Worm (Caenorhabditis elegans) whole organism, L3 larva: ENCODE results near the gene pqn-65.

Experiments
- R02D3.7 ChIP-seq: fragments of 150-350 bp; optimal IDR thresholded peaks from 2 replicates; lab custom pipeline; 2014; ENCODE audit warnings: missing biosample characterization, missing genetic modification characterization
- ZK546.5 ChIP-seq: sonication (generic microtip); optimal IDR thresholded peaks from 2 replicates; lab custom pipeline; 2017; ENCODE audit warnings: missing biosample characterization, missing genetic modification characterization
- aly-2 ChIP-seq: fragments of 150-350 bp; optimal IDR thresholded peaks from 2 replicates; lab custom pipeline; 2014; ENCODE audit warnings: missing biosample characterization, missing genetic modification characterization
- ama-1 ChIP-seq: fragments of 150-350 bp; optimal IDR thresholded peaks from 2 replicates; lab custom pipeline; 2018
- ceh-28 ChIP-seq: fragments of 150-350 bp; optimal IDR thresholded peaks from 2 replicates; lab custom pipeline; 2014; ENCODE audit warnings: missing biosample characterization, missing genetic modification reagents, missing genetic modification characterization
- ceh-82 ChIP-seq: fragments of 150-350 bp; optimal IDR thresholded peaks from 2 replicates; lab custom pipeline; 2014; ENCODE audit warnings: missing biosample characterization, missing genetic modification characterization
- ceh-9 ChIP-seq: sonication (generic microtip); optimal IDR thresholded peaks from 2 replicates; lab custom pipeline; 2018; ENCODE audit warnings: missing biosample characterization, missing genetic modification characterization
- daf-12 ChIP-seq: fragments of 150-350 bp; optimal IDR thresholded peaks from 2 replicates; lab custom pipeline; 2014; ENCODE audit warnings: missing biosample characterization, missing genetic modification reagents, missing genetic modification characterization
- egl-27 ChIP-seq: sonication (generic microtip); optimal IDR thresholded peaks from 4 replicates; lab custom pipeline; 2017; ENCODE audit warnings: missing biosample characterization, missing genetic modification reagents, missing genetic modification characterization
- egl-5 ChIP-seq: fragments of 150-350 bp; optimal IDR thresholded peaks from 2 replicates; lab custom pipeline; 2017; ENCODE audit warnings: missing biosample characterization, missing genetic modification reagents, missing genetic modification characterization, inconsistent platforms
- elt-1 ChIP-seq: fragments of 150-350 bp; optimal IDR thresholded peaks from 2 replicates; lab custom pipeline; 2014; ENCODE audit warnings: missing biosample characterization, missing genetic modification characterization
- elt-2 ChIP-seq: sonication (generic microtip); optimal IDR thresholded peaks from 2 replicates; lab custom pipeline; 2016; ENCODE audit warnings: missing genetic modification reagents, mild to moderate bottlenecking, missing genetic modification characterization, missing compliant biosample characterization
- eor-1 ChIP-seq, 2 experiments: fragments of 150-350 bp; optimal IDR thresholded peaks; 2 replicates each; lab custom pipeline; 2014 to 2018; ENCODE audit warnings: missing biosample characterization in 2 of 2, missing genetic modification characterization in 2 of 2
- fkh-2 ChIP-seq: fragments of 150-350 bp; optimal IDR thresholded peaks from 2 replicates; lab custom pipeline; 2014; ENCODE audit warnings: missing biosample characterization, missing genetic modification reagents, missing genetic modification characterization
- fos-1 ChIP-seq: fragments of 150-350 bp; optimal IDR thresholded peaks from 2 replicates; lab custom pipeline; 2014; ENCODE audit warnings: missing biosample characterization, missing genetic modification characterization
- hmg-11 ChIP-seq: sonication (generic microtip); optimal IDR thresholded peaks from 2 replicates; lab custom pipeline; 2016; ENCODE audit warnings: missing genetic modification characterization, missing compliant biosample characterization
- jun-1 ChIP-seq: fragments of 150-350 bp; optimal IDR thresholded peaks from 2 replicates; lab custom pipeline; 2014; ENCODE audit warnings: missing biosample characterization, missing genetic modification reagents, missing genetic modification characterization
- lin-15B ChIP-seq: fragments of 150-350 bp; optimal IDR thresholded peaks from 2 replicates; lab custom pipeline; 2014; ENCODE audit warnings: missing biosample characterization, missing genetic modification characterization
- lin-39 ChIP-seq: fragments of 150-350 bp; optimal IDR thresholded peaks from 2 replicates; lab custom pipeline; 2018; ENCODE audit warnings: missing biosample characterization, missing genetic modification reagents, missing genetic modification characterization
- lsy-12 ChIP-seq: sonication (generic microtip); optimal IDR thresholded peaks from 2 replicates; lab custom pipeline; 2016; ENCODE audit warnings: mild to moderate bottlenecking, missing genetic modification characterization, missing compliant biosample characterization
- nfya-1 ChIP-seq: sonication (generic microtip); optimal IDR thresholded peaks from 2 replicates; lab custom pipeline; 2017; ENCODE audit warnings: missing genetic modification characterization, mild to moderate bottlenecking, missing compliant biosample characterization, antibody characterized with exemption, moderate library complexity; ENCODE audit not compliant: insufficient read depth
- nhr-11 ChIP-seq: fragments of 150-350 bp; optimal IDR thresholded peaks from 2 replicates; lab custom pipeline; 2014; ENCODE audit warnings: missing biosample characterization, missing genetic modification characterization
- nhr-12 ChIP-seq: fragments of 150-350 bp; optimal IDR thresholded peaks from 2 replicates; lab custom pipeline; 2014; ENCODE audit warnings: missing biosample characterization, missing genetic modification characterization
- nhr-23 ChIP-seq: fragments of 150-350 bp; optimal IDR thresholded peaks from 2 replicates; lab custom pipeline; 2014; ENCODE audit warnings: missing biosample characterization, missing genetic modification reagents, missing genetic modification characterization
- nhr-237 ChIP-seq: fragments of 150-350 bp; optimal IDR thresholded peaks from 2 replicates; lab custom pipeline; 2014; ENCODE audit warnings: missing biosample characterization, missing genetic modification characterization
- nhr-25 ChIP-seq: sonication (generic microtip); optimal IDR thresholded peaks from 2 replicates; lab custom pipeline; 2017; ENCODE audit warnings: missing biosample characterization, missing genetic modification characterization
- nhr-28 ChIP-seq: fragments of 150-350 bp; optimal IDR thresholded peaks from 2 replicates; lab custom pipeline; 2014; ENCODE audit warnings: missing biosample characterization, missing genetic modification characterization
- nhr-43 ChIP-seq: sonication (generic microtip); optimal IDR thresholded peaks from 2 replicates; lab custom pipeline; 2016; ENCODE audit warnings: mild to moderate bottlenecking, missing genetic modification characterization, missing compliant biosample characterization; ENCODE audit not compliant: poor library complexity, severe bottlenecking
- nhr-76 ChIP-seq: fragments of 150-350 bp; sonication (generic microtip); optimal IDR thresholded peaks from 5 replicates; lab custom pipeline; 2014; ENCODE audit warnings: missing biosample characterization, missing genetic modification characterization
- pha-4 ChIP-seq: fragments of 150-350 bp; optimal IDR thresholded peaks from 2 replicates; lab custom pipeline; 2014; ENCODE audit warnings: missing biosample characterization, missing genetic modification reagents, missing genetic modification characterization
- pqm-1 ChIP-seq: fragments of 150-350 bp; optimal IDR thresholded peaks from 2 replicates; lab custom pipeline; 2017; ENCODE audit warnings: missing biosample characterization, missing genetic modification characterization, inconsistent platforms
- skn-1 ChIP-seq: fragments of 150-350 bp; optimal IDR thresholded peaks from 2 replicates; lab custom pipeline; 2014; ENCODE audit warnings: missing biosample characterization, missing genetic modification characterization
- tbx-2 ChIP-seq: sonication (generic microtip); optimal IDR thresholded peaks from 2 replicates; lab custom pipeline; 2016; ENCODE audit warnings: mild to moderate bottlenecking, missing genetic modification characterization, missing compliant biosample characterization
- zag-1 ChIP-seq: fragments of 150-350 bp; optimal IDR thresholded peaks from 2 replicates; lab custom pipeline; 2014; ENCODE audit warnings: missing biosample characterization, missing genetic modification characterization

The pqn-65 gene

DNA sequence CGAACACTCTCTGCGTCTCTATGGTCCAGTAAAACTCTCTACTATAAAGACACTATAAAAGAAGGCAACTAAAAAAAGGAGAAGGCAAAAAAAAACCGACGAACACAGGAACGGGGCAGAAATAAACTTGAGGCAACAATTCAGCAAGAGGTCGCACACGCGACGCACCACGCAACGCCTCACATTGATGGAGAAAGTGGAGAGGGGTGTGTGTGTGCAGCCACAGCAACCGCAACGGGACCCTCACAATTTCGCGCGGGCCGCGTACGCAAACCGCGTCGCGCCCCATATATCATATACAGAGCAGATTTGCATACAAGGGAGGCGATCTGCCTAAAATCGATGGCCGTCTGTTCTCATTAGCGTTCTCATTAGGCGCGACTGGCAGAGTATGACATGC lies 2.6 kb downstream of the pqn-65 start:
- TF ChIP-seq nhr-43 (tag; lab: Kevin White, UChicago) (no peak), hmg-11 (tag; lab: Kevin White, UChicago) (peak; percentile 46), ceh-28 (tag; lab: Kevin White, UChicago) (peak; percentile 13), R02D3.7 (tag; lab: Kevin White, UChicago) (no peak), fos-1 (tag; lab: Kevin White, UChicago) (no peak), ceh-9 (tag; lab: Kevin White, UChicago) (no peak), nhr-12 (tag; lab: Kevin White, UChicago) (no peak), ama-1 (lab: Kevin White, UChicago) (peak; percentile 0), nfya-1 (tag; lab: Kevin White, UChicago) (peak; percentile 27), pha-4 (peak; percentile 17), egl-27 (tag; lab: Kevin White, UChicago) (no peak), egl-5 (tag; lab: Kevin White, UChicago) (peak; percentile 10), elt-1 (tag; lab: Kevin White, UChicago) (no peak), lin-15B (tag; lab: Kevin White, UChicago) (peak; percentile 39), lin-39 (tag; lab: Kevin White, UChicago) (peak; percentile 89)
- TF ChIP-seq, all 47 proteins: peak for 8

DNA sequence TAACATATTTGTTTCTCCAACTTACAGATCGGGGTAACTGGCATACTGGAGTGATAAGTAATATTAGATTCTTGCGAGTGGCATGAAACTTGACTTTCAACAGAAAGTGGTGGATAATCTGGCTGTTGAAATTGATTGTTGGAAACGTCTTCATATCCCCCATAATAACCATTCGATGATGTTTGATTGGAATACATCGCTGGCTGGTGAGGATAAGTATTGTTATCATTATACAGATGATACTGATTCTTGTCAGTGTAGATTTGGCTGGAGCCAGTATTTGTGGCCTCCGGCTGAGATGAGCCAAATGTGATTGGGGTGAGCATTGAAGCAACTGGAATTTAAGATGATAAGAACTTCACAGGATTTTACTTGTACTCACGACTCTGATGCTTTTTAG lies 4.4 kb downstream of the pqn-65 start:
- TF ChIP-seq ZK546.5 (tag; lab: Kevin White, UChicago) = no peak
- TF ChIP-seq R02D3.7 (tag; lab: Kevin White, UChicago) = no peak
- TF ChIP-seq lsy-12 = no peak
- no peak for TF ChIP-seq nhr-43 (tag; lab: Kevin White, UChicago)
- TF ChIP-seq nhr-28 (tag; lab: Kevin White, UChicago) = no peak
- no peak for TF ChIP-seq pha-4
- no peak for TF ChIP-seq egl-5 (tag; lab: Kevin White, UChicago)
- no peak for TF ChIP-seq elt-1 (tag; lab: Kevin White, UChicago)
- TF ChIP-seq nhr-12 (tag; lab: Kevin White, UChicago) = no peak
- TF ChIP-seq, all 47 proteins: peak for 0

DNA sequence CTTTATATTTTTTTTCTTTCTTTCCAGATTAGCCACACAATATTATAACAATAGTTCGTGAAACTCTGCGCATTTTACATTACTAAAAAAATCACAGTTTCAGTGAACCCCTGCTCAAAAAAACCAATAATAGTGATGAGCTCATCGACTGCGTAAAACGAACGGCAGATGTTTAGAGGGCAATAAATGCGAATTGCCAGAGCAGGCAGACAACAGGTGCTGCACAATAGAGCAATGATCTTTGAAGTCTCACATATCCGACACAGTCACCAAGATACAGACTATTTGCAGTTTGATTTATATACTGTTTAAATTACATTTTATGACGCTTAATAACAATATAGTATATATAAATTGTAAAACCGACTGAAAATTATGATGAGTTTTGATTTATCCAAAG lies 9.8 kb downstream of the pqn-65 start:
- TF ChIP-seq daf-12 (tag; lab: Kevin White, UChicago) (no peak), egl-5 (tag; lab: Kevin White, UChicago) (peak; percentile 23), nhr-12 (tag; lab: Kevin White, UChicago) (no peak)

DNA sequence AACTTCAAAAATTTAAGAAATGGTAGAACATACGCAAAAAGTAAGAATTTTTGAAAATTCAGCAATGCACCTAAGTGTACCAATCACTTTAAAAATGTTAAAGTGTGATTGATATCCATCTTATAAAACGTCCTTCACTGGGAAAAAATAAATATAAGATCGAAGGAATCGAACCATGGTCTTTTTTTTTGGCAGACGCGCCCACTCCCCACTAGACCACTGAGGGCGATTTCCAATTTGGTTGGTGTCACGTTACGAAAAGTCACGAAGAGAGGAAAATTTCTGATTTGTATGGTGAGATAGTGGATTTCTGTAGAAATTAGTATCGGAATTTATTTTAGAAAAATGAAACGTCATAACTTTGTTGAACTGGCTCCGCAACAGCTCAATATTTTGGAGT lies 12.1 kb downstream of the pqn-65 start:
- no peak for TF ChIP-seq ceh-82 (tag; lab: Kevin White, UChicago)
- no peak for TF ChIP-seq nhr-76 (tag; lab: Kevin White, UChicago)
- TF ChIP-seq hmg-11 (tag; lab: Kevin White, UChicago) = no peak
- TF ChIP-seq nhr-23 (tag; lab: Kevin White, UChicago) = no peak
- no peak for TF ChIP-seq nhr-11
- TF ChIP-seq elt-1 (tag; lab: Kevin White, UChicago) = no peak
- TF ChIP-seq R02D3.7 (tag; lab: Kevin White, UChicago) = no peak
- TF ChIP-seq skn-1 (tag; lab: Kevin White, UChicago) = no peak
- no peak for TF ChIP-seq eor-1 (tag; optimal IDR thresholded peaks at IDR 0.05; lab: Kevin White, UChicago)
- no peak for TF ChIP-seq nhr-237
- TF ChIP-seq fkh-2 (tag; lab: Kevin White, UChicago) = no peak
- TF ChIP-seq aly-2 = no peak
- TF ChIP-seq lin-39 (tag; lab: Kevin White, UChicago) = no peak
- no peak for TF ChIP-seq nhr-25 (tag; lab: Kevin White, UChicago)

DNA sequence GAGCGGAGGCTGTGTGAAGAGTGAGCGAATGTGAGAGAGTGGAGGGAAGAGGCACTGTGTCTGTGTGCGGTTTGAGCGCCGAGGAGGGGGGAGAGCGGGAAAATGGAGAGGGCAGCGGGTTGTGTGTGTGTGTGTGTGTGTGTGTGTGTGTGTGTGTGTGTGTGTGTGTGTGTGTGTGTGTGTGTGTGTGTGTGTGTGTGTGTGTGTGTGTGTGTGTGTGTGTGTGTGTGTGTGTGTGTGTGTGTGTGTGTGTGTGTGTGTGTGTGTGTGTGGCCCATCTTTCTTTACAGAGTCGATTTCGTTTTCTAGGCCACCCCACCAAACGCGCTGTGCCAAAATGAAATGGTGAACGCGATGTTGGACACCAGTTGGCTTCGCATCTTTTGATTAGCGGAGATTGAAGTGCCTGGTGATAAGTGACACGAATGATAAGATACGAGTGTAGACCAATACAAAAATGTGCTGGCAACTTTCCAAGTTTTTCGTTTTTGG lies 13.0 kb downstream of the pqn-65 start:
- peak; percentile 95 for TF ChIP-seq lsy-12
- TF ChIP-seq jun-1 (tag; lab: Kevin White, UChicago) = peak; percentile 70
- peak; percentile 93 for TF ChIP-seq elt-2 (tag; lab: Kevin White, UChicago)
- TF ChIP-seq nhr-43 (tag; lab: Kevin White, UChicago) = peak; percentile 80
- TF ChIP-seq pqm-1 (tag; lab: Kevin White, UChicago) = peak; percentile 5
- TF ChIP-seq pha-4 = peak; percentile 34
- peak; percentile 86 for TF ChIP-seq nhr-25 (tag; lab: Kevin White, UChicago)
- peak; percentile 53 for TF ChIP-seq nfya-1 (tag; lab: Kevin White, UChicago)
- peak; percentile 77 for TF ChIP-seq lin-39 (tag; lab: Kevin White, UChicago)
- TF ChIP-seq zag-1 = peak; percentile 41
- peak; percentile 72 for TF ChIP-seq hmg-11 (tag; lab: Kevin White, UChicago)
- TF ChIP-seq elt-1 (tag; lab: Kevin White, UChicago) = peak; percentile 12
- peak; percentile 14 for TF ChIP-seq tbx-2 (tag; lab: Kevin White, UChicago)
- TF ChIP-seq lin-15B (tag; lab: Kevin White, UChicago) = peak; percentile 42
- TF ChIP-seq nhr-23 (tag; lab: Kevin White, UChicago) = peak; percentile 8
